Worm (Caenorhabditis elegans): ENCODE measurements around the gene lips-6.

ce11 chrIV:11965327-11965726 is 50.2 kb downstream of the lips-6 start, which contains the start of gene srj-1:
- TF ChIP-seq flt-1 (GFP tag; IDR thresholded peaks at IDR 0.05), result no peak
- TF ChIP-seq ztf-29 (GFP tag; IDR thresholded peaks at IDR 0.05), result no peak
- no peak for TF ChIP-seq med-1 (GFP tag; optimal IDR thresholded peaks at IDR 0.05; ENCODE audit: insufficient read depth)
- no peak for TF ChIP-seq T22C8.4 (GFP tag; IDR thresholded peaks at IDR 0.05)
